Worm (Caenorhabditis elegans): ENCODE data around the gene Y11D7A.10.

DNA sequence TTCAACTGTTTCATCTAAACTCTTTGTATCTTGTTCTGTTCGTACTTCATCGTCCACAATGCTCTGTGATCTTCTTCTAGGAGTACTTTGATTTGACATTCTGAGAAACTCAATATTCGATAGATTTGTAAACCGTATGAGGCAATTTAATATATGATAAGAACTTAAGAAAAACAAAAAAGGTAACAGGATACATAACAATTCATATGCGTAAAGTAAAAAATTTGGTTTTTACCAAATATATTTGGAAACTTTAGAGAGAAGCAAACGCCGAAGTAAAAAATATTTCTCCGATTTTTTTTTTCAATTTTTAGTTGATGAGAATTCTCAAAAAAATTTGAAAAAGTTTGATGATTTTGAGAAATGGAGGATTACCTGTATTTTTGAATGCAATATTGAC, 6.9 kb upstream of the Y11D7A.10 start, which contains the start of gene Y11D7A.19:
- TF ChIP-seq nfya-1 (tag; optimal IDR thresholded peaks at IDR 0.05; ENCODE audit: insufficient read depth): no peak
- no peak for TF ChIP-seq pqm-1 (tag; optimal IDR thresholded peaks at IDR 0.05)
- no peak for TF ChIP-seq tbx-2 (tag; optimal IDR thresholded peaks at IDR 0.05)
- TF ChIP-seq nhr-11 (tag; optimal IDR thresholded peaks at IDR 0.05): no peak
- TF ChIP-seq nhr-28 (tag; optimal IDR thresholded peaks at IDR 0.05): no peak
- no peak for TF ChIP-seq nhr-25 (tag; optimal IDR thresholded peaks at IDR 0.05)
- TF ChIP-seq unc-62 (GFP tag; optimal IDR thresholded peaks at IDR 0.05): no peak

Measured in whole organism, L3 larva.